Worm (Caenorhabditis elegans) whole organism, L2 larva: Measurements from ENCODE around the gene rpl-9.

Experiments used
- ama-1 ChIP-seq: fragments of 150-350 bp; optimal IDR thresholded peaks from 2 replicates; lab custom pipeline; 2018; ENCODE audit warnings: inconsistent platforms
- elt-1 ChIP-seq: fragments of 150-350 bp; optimal IDR thresholded peaks from 2 replicates; lab custom pipeline; 2014; ENCODE audit warnings: missing biosample characterization, missing genetic modification characterization
- elt-3 ChIP-seq: sonication (generic microtip); optimal IDR thresholded peaks from 2 replicates; lab custom pipeline; 2017; ENCODE audit warnings: missing biosample characterization, missing genetic modification characterization
- lin-11 ChIP-seq: fragments of 150-350 bp; sonication (generic microtip); optimal IDR thresholded peaks from 2 replicates; lab custom pipeline; 2014; ENCODE audit warnings: missing biosample characterization, missing genetic modification characterization, inconsistent platforms, mixed read lengths
- nhr-11 ChIP-seq: fragments of 150-350 bp; optimal IDR thresholded peaks from 2 replicates; lab custom pipeline; 2014; ENCODE audit warnings: missing biosample characterization, missing genetic modification characterization
- nhr-23 ChIP-seq: fragments of 150-350 bp; optimal IDR thresholded peaks from 2 replicates; lab custom pipeline; 2014; ENCODE audit warnings: missing biosample characterization, missing genetic modification reagents, missing genetic modification characterization
- nhr-237 ChIP-seq: fragments of 150-350 bp; optimal IDR thresholded peaks from 2 replicates; lab custom pipeline; 2014; ENCODE audit warnings: missing biosample characterization, missing genetic modification characterization
- nhr-6 ChIP-seq: fragments of 150-350 bp; optimal IDR thresholded peaks from 2 replicates; lab custom pipeline; 2014; ENCODE audit warnings: missing biosample characterization, missing genetic modification characterization
- nhr-77 ChIP-seq: fragments of 150-350 bp; optimal IDR thresholded peaks from 2 replicates; lab custom pipeline; 2014; ENCODE audit warnings: missing biosample characterization, missing genetic modification characterization
- sma-9 ChIP-seq, 2 experiments: fragments of 150-350 bp in 1 of 2; sonication (generic microtip) in 1 of 2; optimal IDR thresholded peaks; 2 replicates each; lab custom pipeline; 2014 to 2016; ENCODE audit warnings: missing genetic modification characterization in 2 of 2, mild to moderate bottlenecking in 1 of 2, missing biosample characterization in 1 of 2, missing compliant biosample characterization in 1 of 2, missing genetic modification reagents in 1 of 2, moderate library complexity in 1 of 2
- snpc-4 ChIP-seq: fragments of 150-350 bp; optimal IDR thresholded peaks from 2 replicates; lab custom pipeline; 2014; ENCODE audit warnings: missing biosample characterization, missing genetic modification characterization
- unc-62 ChIP-seq: fragments of 150-350 bp; optimal IDR thresholded peaks from 2 replicates; lab custom pipeline; 2014; ENCODE audit warnings: missing biosample characterization, missing genetic modification reagents, missing genetic modification characterization

DNA sequence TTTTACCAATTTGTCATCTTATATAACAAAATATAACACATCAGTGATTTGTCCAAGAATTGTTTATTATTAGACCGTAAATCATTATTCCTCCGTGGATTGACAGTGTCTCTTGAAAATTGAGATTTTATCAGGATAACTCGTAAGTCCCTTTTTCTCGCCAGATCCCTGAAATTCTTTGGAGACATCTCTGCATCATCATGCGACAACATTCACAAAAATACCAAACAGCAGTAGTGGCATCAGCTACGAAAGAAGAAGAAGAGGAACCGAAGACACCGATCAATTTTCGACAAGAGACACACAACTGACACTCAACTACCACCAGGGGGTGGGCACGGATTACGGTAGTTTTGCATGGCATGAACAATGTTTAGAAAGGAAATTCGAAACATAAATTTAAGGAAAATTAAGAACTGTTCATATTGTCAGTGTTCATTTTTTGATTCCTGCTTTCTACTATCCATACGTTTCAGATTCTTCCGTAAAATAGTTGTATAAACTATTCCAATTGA, 47.7 kb downstream of the rpl-9 start:
- TF ChIP-seq nhr-77, result no peak
- TF ChIP-seq unc-62 (GFP tag; lab: Kevin White, UChicago), result no peak
- TF ChIP-seq nhr-6 (tag; lab: Kevin White, UChicago), result no peak
- no peak for TF ChIP-seq elt-1 (tag; lab: Kevin White, UChicago)
- no peak for TF ChIP-seq nhr-11
- no peak for TF ChIP-seq snpc-4 (tag; lab: Kevin White, UChicago)
- no peak for TF ChIP-seq nhr-237 (tag; lab: Kevin White, UChicago)
- no peak for TF ChIP-seq lin-11 (tag; lab: Kevin White, UChicago)
- TF ChIP-seq sma-9 (GFP tag; optimal IDR thresholded peaks at IDR 0.05; lab: Kevin White, UChicago), result no peak
- TF ChIP-seq sma-9 (tag; optimal IDR thresholded peaks at IDR 0.05; lab: Kevin White, UChicago), result no peak
- TF ChIP-seq ama-1 (lab: Kevin White, UChicago), result no peak
- no peak for TF ChIP-seq elt-3
- no peak for TF ChIP-seq nhr-23
